Fruit fly (Drosophila melanogaster): ENCODE data around the gene Tak1.

Tak1 gene

DNA sequence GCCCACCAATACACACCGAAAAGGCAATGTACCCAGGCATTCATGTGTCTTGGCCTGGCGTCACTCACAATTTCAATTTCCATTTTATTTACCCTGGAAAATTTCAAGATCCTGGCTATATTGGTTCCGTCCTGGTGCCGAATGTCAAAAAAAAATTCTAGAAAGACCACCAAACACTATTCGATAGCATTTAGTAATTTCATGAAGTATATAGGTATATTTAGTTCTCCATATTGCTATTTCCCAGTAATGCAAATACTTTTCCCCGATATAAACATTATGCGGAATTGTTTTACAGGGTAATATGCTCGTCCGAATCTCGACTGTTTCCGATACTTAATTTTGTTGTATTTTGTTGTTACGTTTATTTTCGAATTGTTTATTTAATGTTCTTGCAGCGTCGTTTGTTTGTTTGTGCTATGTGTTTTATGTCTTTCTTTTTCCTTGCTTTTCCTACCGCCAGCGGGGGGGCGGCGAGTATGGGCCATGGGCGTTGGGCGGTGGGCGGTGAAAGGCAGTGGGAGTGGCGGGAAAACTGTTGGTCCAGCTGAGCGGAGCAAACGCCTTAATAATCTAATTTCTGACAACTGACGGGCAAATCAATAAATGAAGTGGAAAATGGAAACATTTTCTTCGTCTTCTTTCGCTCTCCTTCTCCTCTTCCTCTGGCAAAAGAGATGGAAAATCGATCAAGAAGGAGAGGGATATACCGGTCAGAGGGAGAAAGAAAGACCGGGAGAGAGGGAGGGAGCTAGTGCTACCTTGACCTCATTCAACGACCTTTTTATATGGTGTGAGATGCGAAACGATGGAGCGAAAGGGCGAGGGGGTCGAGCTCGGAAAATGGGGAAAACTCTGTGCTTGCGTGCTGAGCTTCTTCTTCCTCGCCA is 28.7 kb downstream of the Tak1 start (continued):
- no peak for TF ChIP-seq CG4617 (GFP tag; optimal IDR thresholded peaks at IDR 0.05; ENCODE audit: borderline replicate concordance)
- TF ChIP-seq eyg (GFP tag; optimal IDR thresholded peaks at IDR 0.05) = peak; percentile 12
- TF ChIP-seq cas (GFP tag; IDR thresholded peaks at IDR 0.05) = no peak
- TF ChIP-seq CG13624 (GFP tag; optimal IDR thresholded peaks at IDR 0.05) = peak; percentile 50
- TF ChIP-seq nau (GFP tag; optimal IDR thresholded peaks at IDR 0.05) = peak; percentile 46
- no peak for TF ChIP-seq ara (GFP tag; IDR thresholded peaks at IDR 0.05)
- peak; percentile 54 for TF ChIP-seq Mes4 (GFP tag; optimal IDR thresholded peaks at IDR 0.05)
- TF ChIP-seq usp (GFP tag; optimal IDR thresholded peaks at IDR 0.05) = no peak
- TF ChIP-seq exex (tag; optimal IDR thresholded peaks at IDR 0.05) = no peak
- TF ChIP-seq Max (GFP tag; optimal IDR thresholded peaks at IDR 0.05) = peak; percentile 43
- TF ChIP-seq CG7963 (GFP tag; IDR thresholded peaks at IDR 0.05; ENCODE audit: partially characterized antibody) = no peak
- TF ChIP-seq CG32772 (GFP tag; IDR thresholded peaks at IDR 0.05) = peak; percentile 59; the same call in 1 of the 2 replicates
- no peak for TF ChIP-seq jigr1 (GFP tag; IDR thresholded peaks at IDR 0.05)
- TF ChIP-seq lbe (GFP tag; optimal IDR thresholded peaks at IDR 0.05) = no peak
- peak; percentile 67 for TF ChIP-seq dmrt99B (tag; optimal IDR thresholded peaks at IDR 0.05)
- peak; percentile 6 for TF ChIP-seq Spps (tag; optimal IDR thresholded peaks at IDR 0.05)
- 0 out of 3 replicates have a peak, but pooled peaks have one; percentile 30 for TF ChIP-seq B-H1 (GFP tag; IDR thresholded peaks at IDR 0.05)
- no peak for TF ChIP-seq zen2 (GFP tag; IDR thresholded peaks at IDR 0.05; ENCODE audit: partially characterized antibody)
- no peak for TF ChIP-seq Doc2 (GFP tag; IDR thresholded peaks at IDR 0.05)
- no peak for TF ChIP-seq inv (GFP tag; IDR thresholded peaks at IDR 0.05; ENCODE audit: partially characterized antibody)
- peak; percentile 29; the same call in 1 of the 2 replicates for TF ChIP-seq wor (GFP tag; IDR thresholded peaks at IDR 0.05)
- TF ChIP-seq bsh (GFP tag; optimal IDR thresholded peaks at IDR 0.05) = peak in 1 of 2 experiments; percentile 70
- no peak for TF ChIP-seq HmgZ (tag; optimal IDR thresholded peaks at IDR 0.05)
- no peak for TF ChIP-seq klu (GFP tag; IDR thresholded peaks at IDR 0.05)
- no peak for TF ChIP-seq pros (GFP tag; optimal IDR thresholded peaks at IDR 0.05)
- TF ChIP-seq tio (GFP tag; optimal IDR thresholded peaks at IDR 0.05) = peak; percentile 64
- peak; percentile 63 for TF ChIP-seq Abd-B (GFP tag; optimal IDR thresholded peaks at IDR 0.05)
- TF ChIP-seq cwo (GFP tag; optimal IDR thresholded peaks at IDR 0.05) = peak; percentile 58
- TF ChIP-seq CG4854 (GFP tag; optimal IDR thresholded peaks at IDR 0.05) = peak; percentile 20
- TF ChIP-seq bowl (GFP tag; IDR thresholded peaks at IDR 0.05) = no peak
- no peak for TF ChIP-seq Oaz (GFP tag; IDR thresholded peaks at IDR 0.05)
- TF ChIP-seq unc-4 (GFP tag; IDR thresholded peaks at IDR 0.05; ENCODE audit: partially characterized antibody) = no peak
- TF ChIP-seq Jarid2 (GFP tag; optimal IDR thresholded peaks at IDR 0.05) = no peak
- TF ChIP-seq Hr39 (optimal IDR thresholded peaks at IDR 0.05) = no peak
- TF ChIP-seq CG1832 (GFP tag; optimal IDR thresholded peaks at IDR 0.05) = peak; percentile 75
- no peak for TF ChIP-seq CG9797 (GFP tag; optimal IDR thresholded peaks at IDR 0.05)
- peak; percentile 59 to 67 for TF ChIP-seq dpn (GFP tag; optimal IDR thresholded peaks at IDR 0.05)
- TF ChIP-seq sc (optimal IDR thresholded peaks at IDR 0.05) = no peak
- TF ChIP-seq sc (GFP tag; optimal IDR thresholded peaks at IDR 0.05) = peak; percentile 31
- no peak for TF ChIP-seq zf30C (GFP tag; optimal IDR thresholded peaks at IDR 0.05)
- peak; percentile 69 for TF ChIP-seq Hsf (GFP tag; optimal IDR thresholded peaks at IDR 0.05)
- TF ChIP-seq CG2712 (tag; optimal IDR thresholded peaks at IDR 0.05) = peak; percentile 62
- TF ChIP-seq psq (GFP tag; optimal IDR thresholded peaks at IDR 0.05) = peak; percentile 4
- no peak for TF ChIP-seq CG11085 (GFP tag; IDR thresholded peaks at IDR 0.05)
- no peak for TF ChIP-seq CG3995 (GFP tag; optimal IDR thresholded peaks at IDR 0.05)
- TF ChIP-seq CG17186 (GFP tag; optimal IDR thresholded peaks at IDR 0.05) = no peak
- peak; percentile 61 for TF ChIP-seq lilli (GFP tag; optimal IDR thresholded peaks at IDR 0.05)
- TF ChIP-seq CG11560 (tag; IDR thresholded peaks at IDR 0.05) = no peak
- TF ChIP-seq toy (GFP tag; IDR thresholded peaks at IDR 0.05) = no peak
